Worm (Caenorhabditis elegans): ENCODE data around the gene F36H5.10.

ce11 chrII:1786209-1786608, 29.1 kb downstream of the F36H5.10 start, which contains the start of gene C08F1.10:
- TF ChIP-seq ceh-13 (GFP tag; optimal IDR thresholded peaks at IDR 0.05) (no peak), pes-1 (GFP tag; IDR thresholded peaks at IDR 0.05) (no peak), scrt-1 (GFP tag; IDR thresholded peaks at IDR 0.05) (no peak), ama-1 (optimal IDR thresholded peaks at IDR 0.05) (no peak), flt-1 (GFP tag; IDR thresholded peaks at IDR 0.05) (no peak), tra-4 (tag; optimal IDR thresholded peaks at IDR 0.05) (no peak)

Measured in whole organism, early embryonic.